Fruit fly (Drosophila melanogaster) whole organism, embryonic: ENCODE measurements around the gene CheA7a.
A peak's percentile ranks its signal among the peaks of the same experiment; 100 is the strongest.

Experiments
- ATbp ChIP-seq: fragments of 200-800 bp; sonication (Bioruptor generic); optimal IDR thresholded peaks from 2 replicates; lab custom pipeline; 2017; ENCODE audit warnings: missing biosample characterization, mild to moderate bottlenecking, missing genetic modification characterization, missing genetic modification reagents
- Atf-2 ChIP-seq: fragments of 200-800 bp; sonication (Bioruptor generic); optimal IDR thresholded peaks from 2 replicates; lab custom pipeline; 2016; ENCODE audit warnings: missing biosample characterization, missing genetic modification characterization
- Blimp-1 ChIP-seq: fragments of 200-800 bp; sonication (Bioruptor generic); optimal IDR thresholded peaks from 3 replicates; lab custom pipeline; 2018; ENCODE audit warnings: missing biosample characterization, missing genetic modification characterization, mild to moderate bottlenecking, moderate library complexity, missing genetic modification reagents
- CG10209 ChIP-seq: fragments of 200-800 bp; sonication (Bioruptor generic); optimal IDR thresholded peaks from 3 replicates; lab custom pipeline; 2017; ENCODE audit warnings: missing biosample characterization, mild to moderate bottlenecking, missing genetic modification characterization, missing genetic modification reagents
- CG1024 ChIP-seq: fragments of 200-800 bp; sonication (Bioruptor generic); IDR thresholded peaks from 2 replicates; pipeline ENCODE4 v1.3.6; 2022; ENCODE audit warnings: missing biosample characterization, missing genetic modification characterization
- CG10321 ChIP-seq: fragments of 200-800 bp; sonication (Bioruptor generic); IDR thresholded peaks from 2 replicates; pipeline ENCODE4 v1.3.6; 2022; ENCODE audit warnings: missing biosample characterization, missing genetic modification characterization
- CG11696 ChIP-seq: fragments of 200-800 bp; sonication (Bioruptor generic); IDR thresholded peaks from 2 replicates; pipeline ENCODE4 v1.3.6; 2022; ENCODE audit warnings: missing biosample characterization, missing genetic modification characterization
- CG14441 ChIP-seq: fragments of 200-800 bp; sonication (Bioruptor generic); IDR thresholded peaks from 2 replicates; pipeline ENCODE4 v1.3.6; 2022; ENCODE audit warnings: missing biosample characterization, missing genetic modification characterization
- CG1647 ChIP-seq: fragments of 200-800 bp; sonication (Bioruptor generic); optimal IDR thresholded peaks from 3 replicates; lab custom pipeline; 2016; ENCODE audit warnings: missing biosample characterization, missing genetic modification characterization
- CG16779 ChIP-seq: fragments of 200-800 bp; sonication (Bioruptor generic); IDR thresholded peaks from 2 replicates; pipeline ENCODE4 v1.3.6; 2022; ENCODE audit warnings: missing biosample characterization, missing genetic modification characterization
- CG17802 ChIP-seq: fragments of 200-800 bp; sonication (Bioruptor generic); optimal IDR thresholded peaks from 2 replicates; lab custom pipeline; 2018; ENCODE audit warnings: missing biosample characterization, mild to moderate bottlenecking, missing genetic modification characterization, moderate library complexity
- CG2199 ChIP-seq: fragments of 200-800 bp; sonication (Bioruptor generic); IDR thresholded peaks from 3 replicates; pipeline ENCODE4 v1.3.6; 2022; ENCODE audit warnings: missing biosample characterization, missing genetic modification characterization
- CG2202 ChIP-seq: fragments of 200-800 bp; sonication (Bioruptor generic); optimal IDR thresholded peaks from 2 replicates; lab custom pipeline; 2018; ENCODE audit warnings: missing biosample characterization, mild to moderate bottlenecking, missing genetic modification characterization
- CG34224 ChIP-seq: fragments of 200-800 bp; sonication (Bioruptor generic); IDR thresholded peaks from 3 replicates; pipeline ENCODE4 v1.3.6; 2022; ENCODE audit warnings: missing biosample characterization, missing genetic modification characterization; ENCODE audit not compliant: partially characterized antibody
- CG34376 ChIP-seq: fragments of 200-800 bp; sonication (Bioruptor generic); optimal IDR thresholded peaks from 2 replicates; lab custom pipeline; 2018; ENCODE audit warnings: missing biosample characterization, mild to moderate bottlenecking, missing genetic modification characterization
- CG34422 ChIP-seq: fragments of 200-800 bp; sonication (Bioruptor generic); IDR thresholded peaks from 3 replicates; pipeline ENCODE4 v1.3.6; 2022; ENCODE audit warnings: missing biosample characterization, missing genetic modification characterization
- CG3995 ChIP-seq: fragments of 200-800 bp; sonication (Bioruptor generic); optimal IDR thresholded peaks from 3 replicates; lab custom pipeline; 2016; ENCODE audit warnings: missing biosample characterization, missing genetic modification characterization
- CG4707 ChIP-seq: fragments of 200-800 bp; sonication (Bioruptor generic); optimal IDR thresholded peaks from 2 replicates; lab custom pipeline; 2018; ENCODE audit warnings: missing biosample characterization, mild to moderate bottlenecking, missing genetic modification characterization, moderate library complexity
- CG6175 ChIP-seq: fragments of 200-800 bp; sonication (Bioruptor generic); IDR thresholded peaks from 3 replicates; pipeline ENCODE4 v1.3.6; 2022; ENCODE audit warnings: missing biosample characterization, missing genetic modification characterization
- CG6854 ChIP-seq: fragments of 200-800 bp; sonication (Bioruptor generic); optimal IDR thresholded peaks from 3 replicates; lab custom pipeline; 2017; ENCODE audit warnings: missing biosample characterization, mild to moderate bottlenecking, missing genetic modification characterization
- CG7745 ChIP-seq: fragments of 200-800 bp; sonication (Bioruptor generic); optimal IDR thresholded peaks from 2 replicates; lab custom pipeline; 2018; ENCODE audit warnings: missing biosample characterization, mild to moderate bottlenecking, missing genetic modification characterization, moderate library complexity
- CG8765 ChIP-seq: fragments of 200-800 bp; sonication (Bioruptor generic); IDR thresholded peaks from 2 replicates; pipeline ENCODE4 v1.3.6; 2022; ENCODE audit warnings: missing biosample characterization, missing genetic modification characterization
- CG9437 ChIP-seq: fragments of 200-800 bp; sonication (Bioruptor generic); optimal IDR thresholded peaks from 2 replicates; lab custom pipeline; 2018; ENCODE audit warnings: missing biosample characterization, mild to moderate bottlenecking, missing genetic modification characterization
- CG9932 ChIP-seq: fragments of 200-800 bp; sonication (Bioruptor generic); IDR thresholded peaks from 2 replicates; pipeline ENCODE4 v1.3.6; 2022; ENCODE audit warnings: missing biosample characterization, missing genetic modification characterization
- Camta ChIP-seq: fragments of 200-800 bp; sonication (Bioruptor generic); optimal IDR thresholded peaks from 2 replicates; lab custom pipeline; 2016; ENCODE audit warnings: missing biosample characterization, missing genetic modification characterization
- CrebB ChIP-seq: fragments of 200-800 bp; sonication (Bioruptor generic); optimal IDR thresholded peaks from 3 replicates; lab custom pipeline; 2018; ENCODE audit warnings: missing biosample characterization, mild to moderate bottlenecking, missing genetic modification characterization
- Dip3 ChIP-seq: fragments of 200-800 bp; sonication (Bioruptor generic); optimal IDR thresholded peaks from 3 replicates; lab custom pipeline; 2016; ENCODE audit warnings: missing biosample characterization, missing genetic modification characterization
- Eip74EF ChIP-seq, 2 experiments: fragments of 200-800 bp in 1 of 2; fragments of >200 bp in 1 of 2; sonication (Bioruptor generic) in 1 of 2; optimal IDR thresholded peaks; 2 replicates each; lab custom pipeline; 2017 to 2019; ENCODE audit warnings: missing biosample characterization in 2 of 2, missing genetic modification characterization in 2 of 2, mild to moderate bottlenecking in 1 of 2, moderate library complexity in 1 of 2
- Jarid2 ChIP-seq: fragments of 200-800 bp; sonication (Bioruptor generic); optimal IDR thresholded peaks from 3 replicates; lab custom pipeline; 2017; ENCODE audit warnings: mild to moderate bottlenecking, missing biosample characterization, missing genetic modification reagents, missing genetic modification characterization
- NK7.1 ChIP-seq: fragments of 200-800 bp; sonication (Bioruptor generic); optimal IDR thresholded peaks from 3 replicates; lab custom pipeline; 2016; ENCODE audit warnings: missing biosample characterization, missing genetic modification characterization
- NfI ChIP-seq: fragments of 200-800 bp; sonication (Bioruptor generic); optimal IDR thresholded peaks from 3 replicates; lab custom pipeline; 2018; ENCODE audit warnings: missing biosample characterization, mild to moderate bottlenecking, missing genetic modification characterization, moderate library complexity
- Sox102F ChIP-seq: fragments of 200-800 bp; sonication (Bioruptor generic); optimal IDR thresholded peaks from 2 replicates; lab custom pipeline; 2018; ENCODE audit warnings: missing biosample characterization, mild to moderate bottlenecking, missing genetic modification characterization, moderate library complexity
- YL-1 ChIP-seq: fragments of 200-800 bp; sonication (Bioruptor generic); optimal IDR thresholded peaks from 3 replicates; lab custom pipeline; 2017; ENCODE audit warnings: missing biosample characterization, mild to moderate bottlenecking, missing genetic modification characterization
- ap ChIP-seq: fragments of 200-800 bp; sonication (Bioruptor generic); IDR thresholded peaks from 2 replicates; pipeline ENCODE4 v1.3.6; 2022; ENCODE audit warnings: missing biosample characterization, missing genetic modification characterization
- ara ChIP-seq: fragments of 200-800 bp; sonication (Bioruptor generic); IDR thresholded peaks from 2 replicates; pipeline ENCODE4 v1.3.6; 2022; ENCODE audit warnings: missing biosample characterization, missing genetic modification characterization
- fd102C ChIP-seq: fragments of 200-800 bp; sonication (Bioruptor generic); optimal IDR thresholded peaks from 2 replicates; lab custom pipeline; 2018; ENCODE audit warnings: missing biosample characterization, mild to moderate bottlenecking, missing genetic modification characterization, moderate library complexity
- gce ChIP-seq: fragments of 200-800 bp; sonication (Bioruptor generic); IDR thresholded peaks from 3 replicates; pipeline ENCODE4 v1.3.6; 2022; ENCODE audit warnings: missing biosample characterization, missing genetic modification characterization
- grau ChIP-seq: fragments of 200-800 bp; optimal IDR thresholded peaks from 3 replicates; lab custom pipeline; 2019; ENCODE audit warnings: missing biosample characterization, mild to moderate bottlenecking, missing genetic modification characterization, moderate library complexity
- hth ChIP-seq: fragments of >200 bp; optimal IDR thresholded peaks from 2 replicates; lab custom pipeline; 2017; ENCODE audit warnings: inconsistent platforms
- ind ChIP-seq: fragments of 200-800 bp; sonication (Bioruptor generic); optimal IDR thresholded peaks from 3 replicates; lab custom pipeline; 2016; ENCODE audit warnings: missing biosample characterization, missing genetic modification characterization
- jumu ChIP-seq: fragments of 200-800 bp; sonication (Bioruptor generic); optimal IDR thresholded peaks from 3 replicates; lab custom pipeline; 2016; ENCODE audit warnings: missing biosample characterization, missing genetic modification characterization
- kah ChIP-seq: fragments of 200-800 bp; sonication (Bioruptor generic); optimal IDR thresholded peaks from 2 replicates; lab custom pipeline; 2018; ENCODE audit warnings: missing biosample characterization, mild to moderate bottlenecking, missing genetic modification characterization
- klu ChIP-seq: fragments of 200-800 bp; sonication (Bioruptor generic); IDR thresholded peaks from 2 replicates; pipeline ENCODE4 v1.3.6; 2022; ENCODE audit warnings: missing biosample characterization, missing genetic modification characterization
- nom ChIP-seq: fragments of 200-800 bp; sonication (Bioruptor generic); optimal IDR thresholded peaks from 2 replicates; lab custom pipeline; 2017; ENCODE audit warnings: missing biosample characterization, missing genetic modification characterization, mild to moderate bottlenecking, moderate library complexity, missing genetic modification reagents
- pum ChIP-seq: fragments of 200-800 bp; sonication (Bioruptor generic); optimal IDR thresholded peaks from 2 replicates; lab custom pipeline; 2016; ENCODE audit warnings: missing biosample characterization, missing genetic modification characterization
- repo ChIP-seq: fragments of 200-800 bp; sonication (Bioruptor generic); optimal IDR thresholded peaks from 2 replicates; lab custom pipeline; 2016; ENCODE audit warnings: missing biosample characterization, missing genetic modification characterization
- schlank ChIP-seq: fragments of 200-800 bp; sonication (Bioruptor generic); optimal IDR thresholded peaks from 2 replicates; lab custom pipeline; 2018; ENCODE audit warnings: missing biosample characterization, mild to moderate bottlenecking, missing genetic modification characterization
- slou ChIP-seq: fragments of 200-800 bp; sonication (Bioruptor generic); optimal IDR thresholded peaks from 3 replicates; lab custom pipeline; 2016; ENCODE audit warnings: missing biosample characterization, missing genetic modification characterization
- tup ChIP-seq: fragments of 200-800 bp; sonication (Bioruptor generic); optimal IDR thresholded peaks from 2 replicates; lab custom pipeline; 2016; ENCODE audit warnings: missing biosample characterization, mild to moderate bottlenecking, missing genetic modification characterization, moderate library complexity
- vnd ChIP-seq: fragments of 200-800 bp; sonication (Bioruptor generic); IDR thresholded peaks from 3 replicates; pipeline ENCODE4 v1.3.6; 2022; ENCODE audit warnings: missing biosample characterization, missing genetic modification characterization; ENCODE audit not compliant: partially characterized antibody
- wor ChIP-seq: fragments of 200-800 bp; sonication (Bioruptor generic); IDR thresholded peaks from 2 replicates; pipeline ENCODE4 v1.3.6; 2022; ENCODE audit warnings: missing biosample characterization, missing genetic modification characterization

The CheA7a gene

DNA sequence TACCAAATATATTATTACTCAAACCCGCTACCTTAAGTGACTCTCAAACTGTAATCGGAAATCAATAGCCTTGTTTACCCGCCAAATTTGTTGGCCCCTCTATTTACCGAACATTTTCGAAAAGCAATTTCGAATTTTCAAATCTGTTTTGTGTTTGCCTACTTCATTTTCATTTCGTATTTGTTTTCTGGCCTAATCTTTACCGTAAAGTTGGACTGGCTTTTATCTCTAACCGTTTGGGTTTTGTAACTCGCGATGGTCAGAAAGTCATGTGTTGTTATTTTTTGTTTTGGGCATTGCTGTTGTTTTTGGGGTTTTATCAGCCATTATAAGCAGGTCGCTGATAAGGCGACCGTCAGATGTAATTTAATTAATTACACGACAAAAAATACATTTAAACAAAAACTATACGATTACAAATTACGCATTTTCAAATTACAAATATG, 44.6 kb upstream of the CheA7a start (continued):
- TF ChIP-seq CG14441 (peak; percentile 41; the same call in 1 of the 2 replicates), NK7.1 (no peak), CG7745 (peak; percentile 84), CG2199 (GFP tag; lab: Robert Waterston, UW) (no peak), CG10209 (peak; percentile 59), CG17802 (tag; lab: Kevin White, UChicago) (no peak), CG34422 (GFP tag; lab: Robert Waterston, UW) (no peak), NfI (GFP tag; lab: Kevin White, UChicago) (no peak), CG16779 (GFP tag; lab: Robert Waterston, UW) (no peak), fd102C (GFP tag; lab: Kevin White, UChicago) (peak; percentile 71), grau (no peak), CG6854 (peak; percentile 8), CG1024 (GFP tag; lab: Robert Waterston, UW) (peak; percentile 62; the same call in 1 of the 2 replicates), Camta (GFP tag; lab: Kevin White, UChicago) (peak; percentile 53), CG4707 (GFP tag; lab: Kevin White, UChicago) (peak; percentile 64), ATbp (GFP tag; lab: Kevin White, UChicago) (peak; percentile 75), repo (GFP tag; lab: Kevin White, UChicago) (no peak), Sox102F (GFP tag; lab: Kevin White, UChicago) (no peak), vnd (GFP tag; lab: Robert Waterston, UW) (no peak), slou (GFP tag; lab: Kevin White, UChicago) (no peak), ind (GFP tag; lab: Kevin White, UChicago) (no peak), CG8765 (GFP tag; lab: Robert Waterston, UW) (no peak), hth (lab: Kevin White, UChicago) (no peak), Blimp-1 (GFP tag; lab: Kevin White, UChicago) (peak; percentile 20), CG11696 (GFP tag; lab: Robert Waterston, UW) (peak; percentile 64), CG2202 (peak; percentile 40), CG34224 (no peak), YL-1 (GFP tag; lab: Kevin White, UChicago) (no peak), tup (GFP tag; lab: Kevin White, UChicago) (peak; percentile 65), Jarid2 (peak; percentile 6), kah (GFP tag; lab: Kevin White, UChicago) (no peak), pum (GFP tag; lab: Kevin White, UChicago) (peak; percentile 32), CG10321 (GFP tag; lab: Robert Waterston, UW) (no peak), jumu (GFP tag; lab: Kevin White, UChicago) (no peak), Eip74EF (GFP tag; optimal IDR thresholded peaks at IDR 0.05; lab: Kevin White, UChicago) (no peak), CG9437 (GFP tag; lab: Kevin White, UChicago) (no peak), ara (GFP tag; lab: Robert Waterston, UW) (peak; percentile 54; the same call in 1 of the 2 replicates), CG34376 (GFP tag; lab: Kevin White, UChicago) (peak; percentile 57), Atf-2 (GFP tag; lab: Kevin White, UChicago) (no peak), klu (GFP tag; lab: Robert Waterston, UW) (no peak), CrebB (peak; percentile 25), gce (GFP tag; lab: Robert Waterston, UW) (peak; percentile 64; the same call in 2 of the 3 replicates), CG6175 (GFP tag; lab: Robert Waterston, UW) (no peak), CG1647 (no peak), ap (no peak), schlank (tag; lab: Kevin White, UChicago) (peak; percentile 34), wor (GFP tag; lab: Robert Waterston, UW) (no peak), nom (GFP tag; lab: Kevin White, UChicago) (no peak), CG3995 (GFP tag; lab: Kevin White, UChicago) (no peak), Dip3 (no peak), CG9932 (GFP tag; lab: Robert Waterston, UW) (no peak)
